Worm (Caenorhabditis elegans) whole organism, dauer: ENCODE results near the gene lips-10.

ENCODE experiments used
- unc-62 ChIP-seq: sonication (generic microtip); optimal IDR thresholded peaks from 2 replicates; lab custom pipeline; 2017; ENCODE audit warnings: missing biosample characterization, missing genetic modification reagents, missing genetic modification characterization

lips-10 gene

ce11 chrII:8451425-8451824 lies 12.5 kb downstream of the lips-10 start:
- TF ChIP-seq unc-62 (GFP tag; lab: Kevin White, UChicago), result no peak

- TF ChIP-seq unc-62 (GFP tag; lab: Kevin White, UChicago), result no peak
Observed at ce11 chrII:8454513-8454912, 15.5 kb downstream of the lips-10 start, which contains the start of gene F22B5.5. Gene F22B5.5, minus strand, starts transcription at chrII:8454613.

- no peak for TF ChIP-seq unc-62 (GFP tag; lab: Kevin White, UChicago)
Observed at ce11 chrII:8456094-8456493, 17.1 kb downstream of the lips-10 start, which contains the start of gene F22B5.6. Gene F22B5.6, minus strand, starts transcription at chrII:8456194.

DNA sequence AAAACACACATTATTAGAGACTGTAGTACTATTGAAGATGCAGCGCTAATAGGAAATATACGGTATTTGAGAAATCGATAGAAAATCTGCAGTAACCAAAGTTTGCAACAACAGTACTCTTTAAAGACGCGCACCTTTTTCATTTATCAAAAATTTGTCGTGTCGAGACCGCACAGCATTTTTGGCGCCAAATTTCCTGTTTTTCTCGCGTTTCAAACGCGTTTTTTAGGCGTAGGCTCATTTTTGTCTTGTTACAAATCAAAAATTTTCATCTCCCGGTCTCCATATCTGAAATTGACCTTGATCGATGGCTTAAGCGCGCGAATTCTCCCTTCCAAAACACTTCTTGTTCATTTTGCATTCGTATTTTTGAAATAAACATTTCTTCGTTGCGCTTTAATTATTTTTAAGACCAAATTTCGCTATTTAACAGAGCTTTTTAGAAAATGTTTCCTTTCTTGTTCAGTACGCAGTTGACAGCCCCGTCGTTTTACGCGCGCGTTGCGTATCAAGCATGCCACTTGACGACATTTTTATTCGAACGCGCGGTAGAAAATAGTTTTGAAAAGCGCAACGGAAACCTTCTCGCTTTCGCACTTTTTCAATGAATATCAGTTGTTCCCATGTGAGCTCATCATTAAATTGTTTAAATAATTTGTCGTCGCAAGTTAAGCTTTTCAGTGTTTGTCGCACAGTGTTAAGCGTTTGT lies 17.9 kb downstream of the lips-10 start:
- TF ChIP-seq unc-62 (GFP tag; lab: Kevin White, UChicago), result no peak

- no peak for TF ChIP-seq unc-62 (GFP tag; lab: Kevin White, UChicago)
Observed at ce11 chrII:8457438-8457837, 18.5 kb downstream of the lips-10 start, which contains the start of gene zyg-9. Gene zyg-9, plus strand, starts transcription at chrII:8457818.

DNA sequence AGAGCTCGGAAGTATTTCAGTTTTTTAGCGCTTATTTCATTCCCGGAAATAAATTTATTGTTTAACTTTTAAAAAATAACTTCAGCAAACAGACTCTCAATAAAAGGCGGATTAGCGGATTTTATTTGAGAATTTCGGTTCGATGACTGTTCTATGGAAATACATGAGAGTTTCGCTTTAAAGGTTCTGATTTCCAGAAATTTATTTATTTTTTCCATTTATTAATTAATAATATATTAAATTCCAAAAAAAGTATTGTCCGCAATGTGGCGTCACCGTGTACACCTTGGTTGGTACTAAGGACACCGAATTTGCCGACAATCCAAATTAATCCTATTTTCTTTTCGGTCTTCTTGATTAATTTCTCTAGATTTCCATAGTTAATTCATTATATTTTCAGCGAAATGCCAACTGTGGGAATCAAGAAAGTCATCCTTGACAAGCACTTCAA lies 25.5 kb downstream of the lips-10 start, which contains the start of gene fars-3:
TSS of gene fars-3 (plus strand) at position 401 of the 451 bp plus-strand sequence.
- TF ChIP-seq unc-62 (GFP tag; lab: Kevin White, UChicago), result no peak

DNA sequence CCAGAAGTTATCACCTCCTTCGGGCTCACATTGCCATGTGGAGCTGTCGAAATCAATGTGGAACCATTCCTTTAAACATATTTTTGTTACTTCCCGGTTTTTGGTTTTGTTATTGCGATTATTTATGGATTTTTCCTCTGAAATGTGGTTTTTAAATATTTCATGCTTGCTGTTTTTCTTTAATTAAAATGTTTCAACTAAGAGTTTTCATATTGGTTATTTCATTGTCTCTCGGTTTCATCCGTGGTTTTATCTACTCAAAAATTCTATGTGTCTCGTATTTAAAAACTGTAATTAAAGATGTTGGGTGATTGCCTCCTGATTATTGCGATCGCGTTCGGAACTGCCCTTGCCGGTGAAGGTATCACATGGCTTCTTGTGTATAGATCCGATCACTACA lies 27.9 kb downstream of the lips-10 start, which contains the start of gene F22B5.10:
TSS of gene F22B5.10 (plus strand) at position 301 of the 400 bp plus-strand sequence.
- no peak for TF ChIP-seq unc-62 (GFP tag; lab: Kevin White, UChicago)

ce11 chrII:8467809-8468208 lies 28.8 kb downstream of the lips-10 start, which contains the start of gene M05D6.2:
Gene M05D6.2, plus strand, starts transcription at chrII:8468109.
- no peak for TF ChIP-seq unc-62 (GFP tag; lab: Kevin White, UChicago)

DNA sequence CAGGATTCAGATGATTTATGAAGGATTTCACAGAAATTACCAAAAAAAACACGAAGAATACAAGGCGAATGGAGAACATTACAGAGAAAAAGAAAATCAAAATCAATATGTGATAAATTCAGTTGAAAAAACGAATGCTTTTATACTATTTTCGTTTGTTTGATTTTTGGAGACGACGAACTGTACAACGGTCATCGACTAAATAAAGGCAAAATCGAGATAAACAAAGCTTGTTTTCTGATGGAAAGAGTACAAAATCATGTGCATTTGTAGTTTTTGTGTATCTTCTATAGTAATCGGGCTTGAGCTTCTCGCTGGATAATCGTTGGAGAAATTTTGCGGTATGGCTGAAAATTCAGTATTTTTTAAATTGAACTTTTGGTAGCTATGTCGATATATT lies 32.2 kb downstream of the lips-10 start, which contains the start of gene M05D6.8:
TSS of gene M05D6.8 (minus strand) at position 101 of the 400 bp plus-strand sequence.
- TF ChIP-seq unc-62 (GFP tag; lab: Kevin White, UChicago), result no peak

DNA sequence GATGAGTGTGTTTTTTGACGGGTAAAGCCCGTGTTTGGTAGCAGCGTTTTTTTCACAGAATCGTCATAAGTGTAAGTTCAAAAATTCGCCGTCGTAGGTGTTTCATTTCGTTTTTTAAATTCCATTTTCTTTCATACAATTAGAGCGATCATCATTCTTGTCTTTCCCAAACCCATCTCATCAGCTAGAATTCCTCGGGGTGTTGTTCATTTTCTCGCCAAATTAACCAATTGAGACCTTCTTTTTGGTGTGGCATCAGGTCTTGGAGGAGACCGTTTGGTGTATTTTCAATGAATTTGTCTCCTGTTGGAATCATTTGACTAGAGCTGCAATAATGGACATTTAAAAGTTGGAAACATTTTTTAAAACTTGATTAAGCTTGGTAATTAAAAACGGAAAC lies 33.9 kb downstream of the lips-10 start:
- no peak for TF ChIP-seq unc-62 (GFP tag; lab: Kevin White, UChicago)

- TF ChIP-seq unc-62 (GFP tag; lab: Kevin White, UChicago), result no peak
Observed at ce11 chrII:8475306-8475822, 36.4 kb downstream of the lips-10 start, which contains the start of the genes M05D6.1 and M05D6.3. Gene M05D6.1, minus strand, starts transcription at chrII:8475406. Gene M05D6.3, plus strand, starts transcription at chrII:8475772.

DNA sequence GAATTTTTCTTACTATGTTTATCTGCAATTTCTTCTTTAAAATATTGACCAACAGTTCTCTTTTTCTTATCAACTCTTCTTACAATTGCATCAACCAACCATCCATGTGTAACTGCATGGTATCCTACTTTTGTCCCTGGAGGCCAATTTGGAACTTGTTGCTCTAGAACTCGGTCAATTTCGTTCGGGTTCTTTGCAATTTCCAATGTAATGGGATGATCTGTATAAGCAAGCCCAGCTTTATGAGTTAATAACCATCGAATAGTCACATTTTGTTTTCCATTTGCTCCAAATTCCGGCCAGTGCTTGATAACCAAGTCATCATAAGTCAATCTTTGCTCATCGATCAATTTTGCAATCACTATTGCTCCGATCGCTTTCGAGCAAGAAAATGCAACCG lies 40.4 kb downstream of the lips-10 start:
- TF ChIP-seq unc-62 (GFP tag; lab: Kevin White, UChicago), result no peak

DNA sequence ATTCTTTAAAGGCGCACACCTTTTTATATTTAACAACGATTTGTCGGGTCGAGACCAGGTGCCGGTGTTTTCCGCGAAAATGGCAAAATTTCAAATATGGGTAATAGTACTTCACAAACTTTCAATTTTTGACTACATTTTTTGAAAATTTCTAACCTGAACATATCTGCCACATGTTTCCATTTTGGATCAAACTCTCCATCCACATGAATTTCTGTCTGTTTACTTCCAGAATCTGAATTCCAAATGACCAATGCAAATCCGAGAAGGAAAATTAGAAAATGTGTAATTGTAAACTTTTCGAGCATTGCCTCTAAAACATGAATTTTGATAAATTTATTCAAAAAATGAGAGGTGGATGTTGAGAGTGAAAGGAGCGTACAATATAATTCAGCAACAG lies 41.2 kb downstream of the lips-10 start, which contains the start of gene lact-4:
TSS of gene lact-4 (minus strand) at position 313 of the 400 bp plus-strand sequence.
- TF ChIP-seq unc-62 (GFP tag; lab: Kevin White, UChicago), result no peak

DNA sequence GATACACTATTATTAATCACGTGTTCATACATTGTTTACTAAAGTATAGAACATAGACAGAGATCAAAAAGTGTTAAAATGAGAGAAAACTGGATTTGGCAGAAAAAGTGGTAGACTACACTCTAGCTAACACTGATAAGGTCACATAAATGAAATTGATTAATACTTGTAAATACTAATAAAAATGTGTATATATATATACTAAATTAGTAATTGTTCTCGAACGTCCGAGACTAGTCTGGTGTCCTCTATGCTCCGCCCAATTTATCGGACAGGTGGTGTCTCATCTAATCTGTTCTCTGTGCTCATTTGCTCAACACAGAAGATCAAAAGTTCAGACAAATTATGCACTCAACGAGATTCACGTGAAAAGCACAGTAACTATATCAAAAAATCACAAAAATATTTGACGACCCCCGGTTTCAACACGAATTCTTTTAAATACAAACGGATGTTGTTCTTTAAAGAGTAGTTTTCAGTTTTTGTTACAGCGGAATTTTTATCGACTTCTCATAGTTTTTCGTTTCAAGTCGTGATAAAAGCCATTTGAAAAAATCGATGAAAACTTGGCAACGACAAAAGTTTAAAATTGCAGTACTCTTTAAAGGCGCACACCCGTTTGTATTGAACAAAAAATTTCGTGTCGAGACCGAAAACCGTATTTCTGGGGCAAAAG lies 42.2 kb downstream of the lips-10 start:
- TF ChIP-seq unc-62 (GFP tag; lab: Kevin White, UChicago), result no peak

DNA sequence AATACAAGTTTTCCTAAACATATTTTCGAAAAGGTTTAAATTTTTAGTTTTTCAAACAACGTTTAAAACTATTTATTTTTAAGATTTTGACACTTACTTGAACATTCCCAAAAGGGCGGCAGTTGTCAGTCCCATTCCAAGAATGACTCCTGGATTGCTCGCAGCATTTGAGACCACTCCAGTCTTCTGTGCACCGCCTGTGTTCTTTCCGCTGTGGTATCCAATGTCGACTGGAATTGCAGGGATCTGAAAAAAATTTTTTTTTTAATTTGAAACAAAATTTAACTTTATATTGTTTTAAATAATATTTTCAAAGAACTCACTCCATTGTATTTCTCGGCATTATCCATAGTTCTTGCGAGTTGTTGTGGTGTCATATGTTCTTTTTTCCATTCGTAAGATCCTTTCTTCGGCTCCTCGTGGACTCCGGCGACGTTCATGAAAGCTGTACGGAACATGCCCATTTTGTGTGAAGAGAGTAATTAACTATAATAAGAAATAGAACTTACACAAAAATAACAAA lies 42.8 kb downstream of the lips-10 start, which contains the start of gene M05D6.5:
TSS of gene M05D6.5 (minus strand) at position 473 of the 523 bp plus-strand sequence.
- no peak for TF ChIP-seq unc-62 (GFP tag; lab: Kevin White, UChicago)
